Fruit fly (Drosophila melanogaster) whole organism, embryonic: ENCODE measurements around the gene CG32195.

ENCODE experiments used
- Aef1 ChIP-seq: fragments of 200-800 bp; sonication (Bioruptor generic); IDR thresholded peaks from 3 replicates; pipeline ENCODE4 v1.3.6; 2022; ENCODE audit warnings: missing biosample characterization, missing genetic modification characterization
- CG10267 ChIP-seq: fragments of 200-800 bp; sonication (Bioruptor generic); optimal IDR thresholded peaks from 2 replicates; lab custom pipeline; 2018; ENCODE audit warnings: missing biosample characterization, mild to moderate bottlenecking, missing genetic modification characterization, moderate library complexity
- CG10321 ChIP-seq: fragments of 200-800 bp; sonication (Bioruptor generic); IDR thresholded peaks from 2 replicates; pipeline ENCODE4 v1.3.6; 2022; ENCODE audit warnings: missing biosample characterization, missing genetic modification characterization
- CG11504 ChIP-seq: fragments of 200-800 bp; sonication (Bioruptor generic); optimal IDR thresholded peaks from 3 replicates; lab custom pipeline; 2019; ENCODE audit warnings: missing biosample characterization, mild to moderate bottlenecking, missing genetic modification characterization, moderate library complexity
- CG11560 ChIP-seq: fragments of 200-800 bp; sonication (Bioruptor generic); IDR thresholded peaks from 3 replicates; pipeline ENCODE4 v1.3.6; 2022; ENCODE audit warnings: missing biosample characterization, missing genetic modification characterization
- CG12155 ChIP-seq: fragments of 200-800 bp; sonication (Bioruptor generic); optimal IDR thresholded peaks from 3 replicates; lab custom pipeline; 2016; ENCODE audit warnings: missing biosample characterization, missing genetic modification characterization
- CG1602 ChIP-seq: fragments of 200-800 bp; sonication (Bioruptor generic); optimal IDR thresholded peaks from 3 replicates; lab custom pipeline; 2016; ENCODE audit warnings: missing biosample characterization, missing genetic modification characterization
- CG1647 ChIP-seq: fragments of 200-800 bp; sonication (Bioruptor generic); optimal IDR thresholded peaks from 3 replicates; lab custom pipeline; 2016; ENCODE audit warnings: missing biosample characterization, missing genetic modification characterization
- CG18262 ChIP-seq: fragments of 200-800 bp; optimal IDR thresholded peaks from 3 replicates; lab custom pipeline; 2019; ENCODE audit warnings: missing biosample characterization, mild to moderate bottlenecking, missing genetic modification characterization, moderate library complexity
- CG3065 ChIP-seq: fragments of 200-800 bp; sonication (Bioruptor generic); optimal IDR thresholded peaks from 2 replicates; lab custom pipeline; 2016; ENCODE audit warnings: missing biosample characterization, missing genetic modification characterization
- CG31365 ChIP-seq: fragments of 200-800 bp; sonication (Bioruptor generic); optimal IDR thresholded peaks from 2 replicates; lab custom pipeline; 2018; ENCODE audit warnings: missing biosample characterization, mild to moderate bottlenecking, missing genetic modification characterization
- CG3726 ChIP-seq: fragments of 200-800 bp; sonication (Bioruptor generic); IDR thresholded peaks from 3 replicates; pipeline ENCODE4, ENCODE4 v1.3.6; 2022; ENCODE audit warnings: missing biosample characterization, missing genetic modification characterization
- CG4730 ChIP-seq: fragments of 200-800 bp; sonication (Bioruptor generic); IDR thresholded peaks from 2 replicates; pipeline ENCODE4 v1.3.6; 2022; ENCODE audit warnings: missing biosample characterization, missing genetic modification characterization
- CG6791 ChIP-seq: fragments of 200-800 bp; sonication (Bioruptor generic); IDR thresholded peaks from 3 replicates; pipeline ENCODE4 v1.3.6; 2022; ENCODE audit warnings: missing biosample characterization, missing genetic modification characterization; ENCODE audit not compliant: partially characterized antibody
- CG7372 ChIP-seq: fragments of 200-800 bp; sonication (Bioruptor generic); IDR thresholded peaks from 2 replicates; pipeline ENCODE4 v1.3.6; 2022; ENCODE audit warnings: missing biosample characterization, missing genetic modification characterization
- CG9727 ChIP-seq: fragments of 200-800 bp; sonication (Bioruptor generic); optimal IDR thresholded peaks from 3 replicates; lab custom pipeline; 2017; ENCODE audit warnings: missing biosample characterization, mild to moderate bottlenecking, missing genetic modification characterization
- CG9797 ChIP-seq: fragments of 200-800 bp; sonication (Bioruptor generic); optimal IDR thresholded peaks from 3 replicates; lab custom pipeline; 2018; ENCODE audit warnings: missing biosample characterization, mild to moderate bottlenecking, missing genetic modification characterization
- CG9932 ChIP-seq: fragments of 200-800 bp; sonication (Bioruptor generic); IDR thresholded peaks from 2 replicates; pipeline ENCODE4 v1.3.6; 2022; ENCODE audit warnings: missing biosample characterization, missing genetic modification characterization
- D19B ChIP-seq: fragments of 200-800 bp; sonication (Bioruptor generic); optimal IDR thresholded peaks from 2 replicates; lab custom pipeline; 2017; ENCODE audit warnings: missing biosample characterization, mild to moderate bottlenecking, missing genetic modification characterization
- Doc2 ChIP-seq: fragments of 200-800 bp; sonication (Bioruptor generic); IDR thresholded peaks from 2 replicates; pipeline ENCODE4 v1.3.6; 2022; ENCODE audit warnings: missing biosample characterization, missing genetic modification characterization
- Drgx ChIP-seq: fragments of 200-800 bp; sonication (Bioruptor generic); IDR thresholded peaks from 2 replicates; pipeline ENCODE4 v1.3.6; 2022; ENCODE audit warnings: missing biosample characterization, missing genetic modification characterization
- Hr51 ChIP-seq, 2 experiments: fragments of 200-800 bp; sonication (Bioruptor generic); optimal IDR thresholded peaks; 2 replicates in 1 of 2; 3 replicates in 1 of 2; lab custom pipeline; 2016 to 2018; ENCODE audit warnings: missing biosample characterization in 2 of 2, missing genetic modification characterization in 2 of 2, mild to moderate bottlenecking in 1 of 2, moderate library complexity in 1 of 2
- Lhr ChIP-seq: fragments of 200-800 bp; sonication (Bioruptor generic); optimal IDR thresholded peaks from 3 replicates; lab custom pipeline; 2017; ENCODE audit warnings: mild to moderate bottlenecking, missing biosample characterization, missing genetic modification reagents, missing genetic modification characterization
- Lim3 ChIP-seq: fragments of 200-800 bp; sonication (Bioruptor generic); IDR thresholded peaks from 2 replicates; pipeline ENCODE4 v1.3.6; 2022; ENCODE audit warnings: missing biosample characterization, missing genetic modification characterization
- Mrtf ChIP-seq: fragments of 200-800 bp; sonication (Bioruptor generic); IDR thresholded peaks from 3 replicates; pipeline ENCODE4 v1.3.6; 2022; ENCODE audit warnings: missing biosample characterization, missing genetic modification characterization
- Pdp1 ChIP-seq, 2 experiments: fragments of 200-800 bp; sonication (Bioruptor generic); optimal IDR thresholded peaks; 3 replicates each; lab custom pipeline; 2016; ENCODE audit warnings: missing biosample characterization in 2 of 2, missing genetic modification characterization in 2 of 2, mild to moderate bottlenecking in 1 of 2, moderate library complexity in 1 of 2
- Sin3A ChIP-seq: fragments of >200 bp; optimal IDR thresholded peaks from 2 replicates; lab custom pipeline; 2018
- Sox100B ChIP-seq: fragments of 200-800 bp; sonication (Bioruptor generic); optimal IDR thresholded peaks from 3 replicates; lab custom pipeline; 2018; ENCODE audit warnings: missing biosample characterization, mild to moderate bottlenecking, missing genetic modification characterization
- Stat92E ChIP-seq, 3 experiments: fragments of >200 bp in 2 of 3; fragments of 200-800 bp in 1 of 3; sonication (Bioruptor generic) in 1 of 3; optimal IDR thresholded peaks; 2 replicates each; lab custom pipeline; 2017 to 2019; ENCODE audit warnings: missing biosample characterization in 3 of 3, missing genetic modification characterization in 3 of 3, mild to moderate bottlenecking in 1 of 3, moderate library complexity in 1 of 3
- Taf1 ChIP-seq: fragments of 200-800 bp; sonication (Bioruptor generic); IDR thresholded peaks from 2 replicates; pipeline ENCODE4 v1.3.6; 2022; ENCODE audit warnings: missing biosample characterization, missing genetic modification characterization
- amos ChIP-seq: fragments of 200-800 bp; sonication (Bioruptor generic); IDR thresholded peaks from 2 replicates; pipeline ENCODE4 v1.3.6; 2022; ENCODE audit warnings: missing biosample characterization, missing genetic modification characterization; ENCODE audit not compliant: partially characterized antibody
- ash1 ChIP-seq: fragments of 200-800 bp; sonication (Bioruptor generic); optimal IDR thresholded peaks from 2 replicates; lab custom pipeline; 2018; ENCODE audit warnings: missing biosample characterization, mild to moderate bottlenecking, missing genetic modification characterization
- az2 ChIP-seq: fragments of 200-800 bp; sonication (Bioruptor generic); optimal IDR thresholded peaks from 3 replicates; lab custom pipeline; 2016; ENCODE audit warnings: missing biosample characterization, missing genetic modification characterization
- bab2 ChIP-seq: fragments of 200-800 bp; sonication (Bioruptor generic); optimal IDR thresholded peaks from 2 replicates; lab custom pipeline; 2016; ENCODE audit warnings: missing biosample characterization, missing genetic modification characterization
- bsh ChIP-seq, 2 experiments: fragments of 200-800 bp; sonication (Bioruptor generic); optimal IDR thresholded peaks; 2 replicates each; lab custom pipeline; 2017 to 2018; ENCODE audit warnings: mild to moderate bottlenecking in 2 of 2, missing biosample characterization in 2 of 2, missing genetic modification characterization in 2 of 2, moderate library complexity in 1 of 2
- cg ChIP-seq: fragments of 200-800 bp; sonication (Bioruptor generic); optimal IDR thresholded peaks from 3 replicates; lab custom pipeline; 2019; ENCODE audit warnings: missing biosample characterization, mild to moderate bottlenecking, missing genetic modification characterization, moderate library complexity
- chn ChIP-seq: fragments of 200-800 bp; sonication (Bioruptor generic); optimal IDR thresholded peaks from 2 replicates; lab custom pipeline; 2016; ENCODE audit warnings: missing biosample characterization, missing genetic modification characterization
- corto ChIP-seq: fragments of 200-800 bp; sonication (Bioruptor generic); optimal IDR thresholded peaks from 2 replicates; lab custom pipeline; 2016; ENCODE audit warnings: missing biosample characterization, mild to moderate bottlenecking, missing genetic modification characterization, moderate library complexity
- cwo ChIP-seq: fragments of 200-800 bp; sonication (Bioruptor generic); optimal IDR thresholded peaks from 3 replicates; lab custom pipeline; 2017; ENCODE audit warnings: missing biosample characterization, missing genetic modification characterization, mild to moderate bottlenecking, moderate library complexity, missing genetic modification reagents
- dimm ChIP-seq: fragments of 200-800 bp; sonication (Bioruptor generic); IDR thresholded peaks from 2 replicates; pipeline ENCODE4 v1.3.6; 2022; ENCODE audit warnings: missing biosample characterization, missing genetic modification characterization
- jing ChIP-seq: fragments of 200-800 bp; sonication (Bioruptor generic); optimal IDR thresholded peaks from 2 replicates; lab custom pipeline; 2018; ENCODE audit warnings: missing biosample characterization, mild to moderate bottlenecking, missing genetic modification characterization
- nau ChIP-seq: fragments of 200-800 bp; sonication (Bioruptor generic); optimal IDR thresholded peaks from 3 replicates; lab custom pipeline; 2017; ENCODE audit warnings: missing biosample characterization, mild to moderate bottlenecking, missing genetic modification characterization, missing genetic modification reagents
- nom ChIP-seq: fragments of 200-800 bp; sonication (Bioruptor generic); optimal IDR thresholded peaks from 2 replicates; lab custom pipeline; 2017; ENCODE audit warnings: missing biosample characterization, missing genetic modification characterization, mild to moderate bottlenecking, moderate library complexity, missing genetic modification reagents
- prd ChIP-seq, 3 experiments: fragments of >200 bp in 2 of 3; fragments of 200-800 bp in 1 of 3; sonication (Bioruptor generic) in 1 of 3; optimal IDR thresholded peaks in 2 of 3; IDR thresholded peaks in 1 of 3; 2 replicates in 2 of 3; 3 replicates in 1 of 3; pipeline versions ENCODE4 v1.3.6 to Lab custom; 2017 to 2022; ENCODE audit warnings: missing biosample characterization in 1 of 3, missing genetic modification characterization in 1 of 3
- pum ChIP-seq: fragments of 200-800 bp; sonication (Bioruptor generic); optimal IDR thresholded peaks from 2 replicates; lab custom pipeline; 2016; ENCODE audit warnings: missing biosample characterization, missing genetic modification characterization
- sd ChIP-seq: fragments of 200-800 bp; sonication (Bioruptor generic); optimal IDR thresholded peaks from 3 replicates; lab custom pipeline; 2018; ENCODE audit warnings: missing biosample characterization, mild to moderate bottlenecking, missing genetic modification characterization, moderate library complexity
- stwl ChIP-seq: fragments of 200-800 bp; sonication (Bioruptor generic); optimal IDR thresholded peaks from 3 replicates; lab custom pipeline; 2018; ENCODE audit warnings: missing biosample characterization, mild to moderate bottlenecking, missing genetic modification characterization, moderate library complexity
- toy ChIP-seq: fragments of 200-800 bp; sonication (Bioruptor generic); IDR thresholded peaks from 2 replicates; pipeline ENCODE4 v1.3.6; 2022; ENCODE audit warnings: missing biosample characterization, missing genetic modification characterization
- unc-4 ChIP-seq: fragments of 200-800 bp; sonication (Bioruptor generic); IDR thresholded peaks from 2 replicates; pipeline ENCODE4 v1.3.6; 2022; ENCODE audit warnings: missing biosample characterization, missing genetic modification characterization; ENCODE audit not compliant: partially characterized antibody

The CG32195 gene

DNA sequence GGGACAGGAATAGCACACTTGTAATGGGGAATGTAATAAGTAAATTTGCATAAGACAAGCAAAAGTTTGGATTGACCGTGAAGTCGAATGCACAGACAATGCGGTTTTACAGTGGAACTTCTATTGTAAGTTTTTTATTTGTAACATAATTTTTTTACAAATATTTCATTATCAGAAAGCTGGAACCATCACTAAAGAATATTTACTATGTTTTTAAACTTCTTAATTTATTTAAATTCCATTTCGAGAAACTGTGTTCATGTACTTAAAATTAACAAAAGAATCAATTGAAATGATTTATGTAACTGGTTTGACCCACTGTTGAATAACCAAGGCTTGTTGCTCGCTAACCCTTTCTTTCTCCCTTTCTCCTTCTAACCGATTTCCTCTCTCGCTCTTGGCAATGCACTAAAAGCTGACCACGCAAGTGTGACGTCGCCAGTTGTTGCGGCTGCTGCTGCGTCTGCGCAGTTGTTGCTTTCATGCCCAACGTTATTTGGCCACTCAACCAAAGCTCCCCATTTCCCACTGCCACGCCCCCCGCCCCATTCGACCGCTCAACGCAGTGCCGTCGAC lies 11.2 kb upstream of the CG32195 start (continued):
- no peak for TF ChIP-seq CG9727 (GFP tag; lab: Kevin White, UChicago)
- TF ChIP-seq bab2 (GFP tag; lab: Kevin White, UChicago): no peak
- no peak for TF ChIP-seq Sin3A (lab: Kevin White, UChicago)
- TF ChIP-seq Stat92E (GFP tag; optimal IDR thresholded peaks at IDR 0.05; lab: Kevin White, UChicago): no peak
- no peak for TF ChIP-seq Mrtf (GFP tag; lab: Robert Waterston, UW)
- peak in 1 of 2 experiments; percentile 34 for TF ChIP-seq Hr51 (GFP tag; optimal IDR thresholded peaks at IDR 0.05; lab: Kevin White, UChicago)
- TF ChIP-seq cwo (GFP tag; lab: Kevin White, UChicago): no peak
- TF ChIP-seq az2 (GFP tag; lab: Kevin White, UChicago): no peak
- no peak for TF ChIP-seq Drgx (GFP tag; lab: Robert Waterston, UW)
- no peak for TF ChIP-seq CG3065 (GFP tag; lab: Kevin White, UChicago)
- TF ChIP-seq nau (GFP tag; lab: Kevin White, UChicago): no peak
- TF ChIP-seq Doc2: no peak
- TF ChIP-seq CG7372 (GFP tag; lab: Robert Waterston, UW): no peak
- no peak for TF ChIP-seq CG6791
- no peak for TF ChIP-seq CG9797 (GFP tag; lab: Kevin White, UChicago)
- TF ChIP-seq CG1602 (GFP tag; lab: Kevin White, UChicago): no peak
- peak; percentile 40 for TF ChIP-seq CG11504
- no peak for TF ChIP-seq unc-4 (GFP tag; lab: Robert Waterston, UW)
- no peak for TF ChIP-seq Aef1
- no peak for TF ChIP-seq dimm (GFP tag; lab: Robert Waterston, UW)
- no peak for TF ChIP-seq CG10267 (tag; lab: Kevin White, UChicago)
- no peak for TF ChIP-seq CG1647 (GFP tag; lab: Kevin White, UChicago)
- no peak for TF ChIP-seq CG12155
- TF ChIP-seq amos (GFP tag; lab: Robert Waterston, UW): no peak
- TF ChIP-seq Lhr (GFP tag; lab: Kevin White, UChicago): no peak
- no peak for TF ChIP-seq prd (optimal IDR thresholded peaks at IDR 0.05; lab: Kevin White, UChicago)
- 0 out of 3 replicates have a peak, but pooled peaks have one; percentile 35 for TF ChIP-seq prd (GFP tag; IDR thresholded peaks at IDR 0.05; lab: Robert Waterston, UW)
- no peak for TF ChIP-seq D19B (GFP tag; lab: Kevin White, UChicago)
- TF ChIP-seq CG31365 (tag; lab: Kevin White, UChicago): no peak
- no peak for TF ChIP-seq CG3726
- TF ChIP-seq CG4730 (GFP tag; lab: Robert Waterston, UW): no peak
- TF ChIP-seq pum (GFP tag; lab: Kevin White, UChicago): no peak
- no peak for TF ChIP-seq CG9932 (GFP tag; lab: Robert Waterston, UW)
- peak in 1 of 2 experiments; percentile 68 for TF ChIP-seq Pdp1 (GFP tag; optimal IDR thresholded peaks at IDR 0.05; lab: Kevin White, UChicago)
- no peak for TF ChIP-seq CG10321 (GFP tag; lab: Robert Waterston, UW)
- no peak for TF ChIP-seq cg (GFP tag; lab: Kevin White, UChicago)
- no peak for TF ChIP-seq Lim3 (GFP tag; lab: Robert Waterston, UW)
- TF ChIP-seq sd (tag; lab: Kevin White, UChicago): no peak
- no peak for TF ChIP-seq toy
- no peak for TF ChIP-seq jing (GFP tag; lab: Kevin White, UChicago)
- no peak for TF ChIP-seq stwl (tag; lab: Kevin White, UChicago)
- TF ChIP-seq ash1 (GFP tag; lab: Kevin White, UChicago): no peak
- TF ChIP-seq CG11560 (tag; lab: Robert Waterston, UW): no peak
- no peak for TF ChIP-seq Taf1 (GFP tag; lab: Robert Waterston, UW)
- TF ChIP-seq chn (GFP tag; lab: Kevin White, UChicago): no peak
- no peak for TF ChIP-seq nom
- TF ChIP-seq corto (GFP tag; lab: Kevin White, UChicago): no peak
- no peak for TF ChIP-seq CG18262 (tag; lab: Kevin White, UChicago)
- TF ChIP-seq bsh (GFP tag; optimal IDR thresholded peaks at IDR 0.05; lab: Kevin White, UChicago): peak in 1 of 2 experiments; percentile 49
- no peak for TF ChIP-seq Sox100B (GFP tag; lab: Kevin White, UChicago)
